Worm (Caenorhabditis elegans) whole organism, mixed stage, embryonic: ENCODE data around the gene R04B3.3.
A peak's percentile ranks its signal among the peaks of the same experiment; 100 is the strongest.

Source experiments
- bed-3 ChIP-seq: fragments of 200-800 bp; sonication (Bioruptor generic); optimal IDR thresholded peaks from 3 replicates; lab custom pipeline; 2018; ENCODE audit warnings: mild to moderate bottlenecking, missing genetic modification characterization, moderate library complexity, missing compliant biosample characterization
- blmp-1 ChIP-seq: fragments of 150-350 bp; optimal IDR thresholded peaks from 2 replicates; lab custom pipeline; 2014; ENCODE audit warnings: missing biosample characterization, missing genetic modification characterization
- ceh-39 ChIP-seq: fragments of 150-350 bp; optimal IDR thresholded peaks from 2 replicates; lab custom pipeline; 2014; ENCODE audit warnings: missing biosample characterization, missing genetic modification characterization
- ceh-43 ChIP-seq: fragments of 200-800 bp; sonication (Bioruptor generic); optimal IDR thresholded peaks from 2 replicates; lab custom pipeline; 2018; ENCODE audit warnings: mild to moderate bottlenecking, missing genetic modification characterization, moderate library complexity, missing compliant biosample characterization
- ceh-83 ChIP-seq: fragments of 200-800 bp; sonication (Bioruptor generic); optimal IDR thresholded peaks from 2 replicates; lab custom pipeline; 2018; ENCODE audit warnings: mild to moderate bottlenecking, missing genetic modification characterization, missing compliant biosample characterization
- ces-1 ChIP-seq: fragments of 150-350 bp; optimal IDR thresholded peaks from 2 replicates; lab custom pipeline; 2014; ENCODE audit warnings: missing biosample characterization, missing genetic modification reagents, missing genetic modification characterization
- cnd-1 ChIP-seq: fragments of 200-800 bp; sonication (Bioruptor generic); optimal IDR thresholded peaks from 2 replicates; lab custom pipeline; 2018; ENCODE audit warnings: mild to moderate bottlenecking, missing genetic modification characterization, missing compliant biosample characterization
- drap-1 ChIP-seq: fragments of 200-800 bp; sonication (Bioruptor generic); optimal IDR thresholded peaks from 3 replicates; lab custom pipeline; 2018; ENCODE audit warnings: mild to moderate bottlenecking, missing genetic modification characterization, missing compliant biosample characterization
- elt-1 ChIP-seq: sonication (generic microtip); optimal IDR thresholded peaks from 2 replicates; lab custom pipeline; 2017; ENCODE audit warnings: missing genetic modification characterization, mild to moderate bottlenecking, missing compliant biosample characterization, antibody characterized with exemption, moderate library complexity, borderline replicate concordance; ENCODE audit not compliant: insufficient read depth
- elt-3 ChIP-seq: fragments of 150-350 bp; optimal IDR thresholded peaks from 2 replicates; lab custom pipeline; 2014; ENCODE audit warnings: missing biosample characterization, missing genetic modification characterization
- flh-1 ChIP-seq: fragments of 200-800 bp; sonication (Bioruptor generic); optimal IDR thresholded peaks from 2 replicates; lab custom pipeline; 2018; ENCODE audit warnings: mild to moderate bottlenecking, missing genetic modification characterization, moderate library complexity, missing compliant biosample characterization
- ham-2 ChIP-seq: fragments of 200-800 bp; sonication (Bioruptor generic); optimal IDR thresholded peaks from 2 replicates; lab custom pipeline; 2018; ENCODE audit warnings: mild to moderate bottlenecking, missing genetic modification characterization, missing compliant biosample characterization
- lin-13 ChIP-seq: fragments of 150-350 bp; optimal IDR thresholded peaks from 2 replicates; lab custom pipeline; 2014; ENCODE audit warnings: missing biosample characterization, missing genetic modification characterization
- lin-32 ChIP-seq: fragments of 200-800 bp; sonication (Bioruptor generic); optimal IDR thresholded peaks from 2 replicates; lab custom pipeline; 2018; ENCODE audit warnings: mild to moderate bottlenecking, missing genetic modification characterization, missing compliant biosample characterization
- mep-1 ChIP-seq: fragments of 150-350 bp; optimal IDR thresholded peaks from 2 replicates; lab custom pipeline; 2017; ENCODE audit warnings: missing biosample characterization, missing genetic modification reagents, missing genetic modification characterization, inconsistent platforms
- mls-2 ChIP-seq: sonication (generic microtip); optimal IDR thresholded peaks from 2 replicates; lab custom pipeline; 2016; ENCODE audit warnings: mild to moderate bottlenecking, missing genetic modification characterization, moderate library complexity, missing compliant biosample characterization
- nhr-12 ChIP-seq: fragments of 150-350 bp; optimal IDR thresholded peaks from 2 replicates; lab custom pipeline; 2014; ENCODE audit warnings: missing biosample characterization, missing genetic modification characterization
- nhr-237 ChIP-seq: fragments of 150-350 bp; optimal IDR thresholded peaks from 2 replicates; lab custom pipeline; 2014; ENCODE audit warnings: missing biosample characterization, missing genetic modification characterization
- nhr-28 ChIP-seq: fragments of 150-350 bp; optimal IDR thresholded peaks from 2 replicates; lab custom pipeline; 2014; ENCODE audit warnings: missing biosample characterization, missing genetic modification characterization
- nhr-76 ChIP-seq: sonication (generic microtip); optimal IDR thresholded peaks from 2 replicates; lab custom pipeline; 2017; ENCODE audit warnings: missing biosample characterization, missing genetic modification characterization
- pha-4 ChIP-seq: fragments of 150-350 bp; optimal IDR thresholded peaks from 2 replicates; lab custom pipeline; 2018; ENCODE audit warnings: missing biosample characterization, missing genetic modification reagents, missing genetic modification characterization
- sem-2 ChIP-seq: fragments of 200-800 bp; sonication (Bioruptor generic); optimal IDR thresholded peaks from 2 replicates; lab custom pipeline; 2018; ENCODE audit warnings: mild to moderate bottlenecking, missing genetic modification characterization, missing compliant biosample characterization
- snpc-4 ChIP-seq: fragments of 150-350 bp; optimal IDR thresholded peaks from 2 replicates; lab custom pipeline; 2014; ENCODE audit warnings: missing biosample characterization, missing genetic modification characterization
- tbx-8 ChIP-seq: fragments of 200-800 bp; sonication (Bioruptor generic); optimal IDR thresholded peaks from 2 replicates; lab custom pipeline; 2018; ENCODE audit warnings: mild to moderate bottlenecking, missing genetic modification characterization, moderate library complexity, missing compliant biosample characterization
- unc-120 ChIP-seq: sonication (generic microtip); optimal IDR thresholded peaks from 2 replicates; lab custom pipeline; 2017; ENCODE audit warnings: missing genetic modification characterization, missing compliant biosample characterization; ENCODE audit not compliant: poor library complexity, severe bottlenecking
- unc-39 ChIP-seq: fragments of 150-350 bp; optimal IDR thresholded peaks from 2 replicates; lab custom pipeline; 2014; ENCODE audit warnings: missing biosample characterization, missing genetic modification characterization
- unc-62 ChIP-seq: fragments of 150-350 bp; optimal IDR thresholded peaks from 2 replicates; lab custom pipeline; 2014; ENCODE audit warnings: missing biosample characterization, missing genetic modification reagents, missing genetic modification characterization
- zip-8 ChIP-seq: fragments of 150-350 bp; optimal IDR thresholded peaks from 2 replicates; lab custom pipeline; 2014; ENCODE audit warnings: missing biosample characterization, missing genetic modification characterization
- ztf-11 ChIP-seq: fragments of 150-350 bp; optimal IDR thresholded peaks from 2 replicates; lab custom pipeline; 2014; ENCODE audit warnings: missing biosample characterization, missing genetic modification characterization

R04B3.3 gene

DNA sequence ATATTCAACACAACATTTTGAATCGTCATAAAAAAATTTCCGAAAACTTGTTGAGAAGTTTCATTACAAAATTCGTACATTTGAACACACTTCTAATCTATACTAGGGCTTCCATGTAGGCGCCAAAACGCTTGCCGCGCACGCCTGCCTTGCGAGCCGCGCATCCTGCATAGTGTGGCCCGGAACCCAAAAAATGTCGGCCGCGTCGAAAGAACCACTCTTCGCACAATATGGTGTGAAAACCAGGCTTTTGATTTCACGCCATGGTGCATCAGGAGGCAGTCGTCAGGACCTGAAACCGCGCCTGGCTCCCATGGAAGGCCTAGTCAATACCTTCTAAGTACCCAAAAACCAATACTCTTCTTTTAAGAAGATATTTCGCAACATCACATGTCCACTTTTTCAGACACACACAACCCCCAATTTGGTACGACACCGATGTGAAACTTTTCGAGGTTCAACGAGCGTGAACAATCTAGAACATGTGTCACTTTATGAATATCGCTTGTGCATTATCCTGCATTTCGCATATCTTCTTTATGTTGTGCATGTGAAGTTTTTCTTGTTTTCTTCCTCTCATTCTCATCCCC is 17.9 kb upstream of the R04B3.3 start:
- no peak for TF ChIP-seq ceh-43 (GFP tag; lab: Kevin White, UChicago)
- no peak for TF ChIP-seq elt-3 (tag; lab: Kevin White, UChicago)
- TF ChIP-seq sem-2 (GFP tag; lab: Kevin White, UChicago), result no peak
- no peak for TF ChIP-seq ztf-11 (tag; lab: Kevin White, UChicago)
- TF ChIP-seq nhr-237 (tag; lab: Kevin White, UChicago), result no peak
- TF ChIP-seq unc-120 (tag; lab: Kevin White, UChicago), result no peak
- TF ChIP-seq cnd-1 (tag; lab: Kevin White, UChicago), result no peak
- TF ChIP-seq ceh-39 (tag; lab: Kevin White, UChicago), result no peak
- TF ChIP-seq tbx-8 (GFP tag; lab: Kevin White, UChicago), result no peak
- TF ChIP-seq mep-1 (tag; lab: Kevin White, UChicago), result no peak
- no peak for TF ChIP-seq mls-2 (tag; lab: Kevin White, UChicago)
- no peak for TF ChIP-seq ces-1 (GFP tag; lab: Kevin White, UChicago)
- TF ChIP-seq ceh-83 (GFP tag; lab: Kevin White, UChicago), result no peak
- no peak for TF ChIP-seq nhr-28 (tag; lab: Kevin White, UChicago)
- TF ChIP-seq bed-3 (GFP tag; lab: Kevin White, UChicago), result no peak
- no peak for TF ChIP-seq flh-1
- no peak for TF ChIP-seq drap-1 (GFP tag; lab: Kevin White, UChicago)
- TF ChIP-seq nhr-76 (tag; lab: Kevin White, UChicago), result no peak
- TF ChIP-seq lin-32 (GFP tag; lab: Kevin White, UChicago), result no peak
- no peak for TF ChIP-seq blmp-1

DNA sequence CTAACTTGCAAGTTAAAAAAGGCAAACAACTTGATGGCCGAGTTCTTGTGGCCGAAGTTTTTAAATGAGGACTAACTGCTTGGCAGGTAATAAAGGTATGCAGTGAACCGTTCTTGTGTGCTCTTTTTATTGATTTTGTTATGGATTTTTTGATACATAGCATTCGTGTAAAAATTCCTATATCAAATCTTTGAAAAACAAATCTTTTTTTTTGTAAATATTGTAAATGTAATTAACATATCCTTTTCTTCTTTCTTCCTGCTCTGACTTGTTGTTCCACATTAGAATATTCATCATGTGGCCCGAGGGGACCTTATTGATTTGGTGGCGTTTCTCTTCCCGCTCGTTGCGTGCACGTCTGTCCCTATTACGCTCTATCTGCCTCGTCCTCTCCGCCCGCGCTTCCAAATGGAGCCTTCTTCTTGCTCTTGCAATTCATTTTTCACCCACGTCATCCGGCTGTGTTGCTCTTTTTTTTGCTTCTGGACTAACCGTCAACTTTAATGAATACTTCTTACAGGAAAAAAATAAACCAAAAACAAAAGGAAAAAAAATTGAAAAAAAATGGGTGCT is 12.8 kb upstream of the R04B3.3 start, which contains the start of gene hid-1:
Gene hid-1, plus strand, starts transcription at position 523 of the 573 bp plus-strand sequence.
- TF ChIP-seq ces-1 (GFP tag; lab: Kevin White, UChicago), result peak; percentile 74
- TF ChIP-seq lin-13, result no peak
- TF ChIP-seq, all 35 proteins: peak for 1

DNA sequence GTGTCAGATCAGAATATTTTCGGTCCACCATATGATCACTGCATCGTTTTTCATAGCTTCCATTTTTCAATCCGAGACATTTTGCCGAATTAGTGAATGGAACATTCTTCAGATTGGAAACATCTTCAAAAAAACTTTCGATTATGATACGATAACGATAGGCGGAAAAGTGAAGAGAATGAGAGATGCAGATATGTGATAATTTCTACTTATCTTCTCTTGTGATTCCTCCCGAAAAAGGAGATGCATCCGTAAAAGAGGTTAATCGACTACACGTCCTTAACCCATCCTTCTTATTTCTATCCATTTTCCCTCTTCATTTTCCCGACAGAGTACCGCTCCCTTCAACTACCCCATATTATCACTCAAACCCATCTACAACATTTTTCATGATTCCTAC is 7.3 kb upstream of the R04B3.3 start, which contains the start of gene K02E10.4:
Gene K02E10.4, plus strand, starts transcription at position 186 of the 400 bp plus-strand sequence.
- TF ChIP-seq elt-1 (tag; lab: Kevin White, UChicago), result peak; percentile 53
- TF ChIP-seq snpc-4 (tag; lab: Kevin White, UChicago), result no peak

- TF ChIP-seq pha-4 (peak; percentile 63), unc-62 (GFP tag; lab: Kevin White, UChicago) (no peak)
Observed at ce11 chrX:2482622-2483021, 6.8 kb upstream of the R04B3.3 start, which contains the start of gene K02E10.6. Gene K02E10.6, minus strand, starts transcription at chrX:2482770.

DNA sequence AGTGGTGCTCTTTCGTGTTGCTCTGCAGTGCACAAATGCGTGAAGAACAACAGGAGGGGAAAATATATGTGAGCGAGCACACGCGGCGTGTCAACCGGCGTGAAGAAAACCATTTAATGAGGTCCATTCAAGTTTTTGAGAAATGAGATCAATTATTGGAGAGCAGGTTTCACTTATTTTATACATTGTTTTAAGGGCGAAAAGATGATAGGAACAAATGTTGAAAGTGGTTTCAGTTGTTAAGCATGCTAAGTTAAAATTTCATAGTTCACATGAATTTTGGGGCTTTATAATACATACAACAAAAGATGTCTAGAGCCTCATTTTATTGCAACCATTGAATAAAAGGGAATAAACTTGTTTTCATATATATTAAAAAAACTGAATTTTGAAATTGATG is 3.0 kb upstream of the R04B3.3 start, which contains the start of gene K02E10.5:
Gene K02E10.5, minus strand, starts transcription at position 101 of the 400 bp plus-strand sequence.
- TF ChIP-seq zip-8 (no peak), mep-1 (tag; lab: Kevin White, UChicago) (no peak), ceh-43 (GFP tag; lab: Kevin White, UChicago) (no peak), ham-2 (GFP tag; lab: Kevin White, UChicago) (no peak)
- TF ChIP-seq, all 35 proteins: peak for 0

- TF ChIP-seq pha-4 (no peak), sem-2 (GFP tag; lab: Kevin White, UChicago) (no peak), lin-13 (no peak), unc-39 (tag; lab: Kevin White, UChicago) (no peak), drap-1 (GFP tag; lab: Kevin White, UChicago) (no peak), nhr-12 (tag; lab: Kevin White, UChicago) (no peak), ceh-43 (GFP tag; lab: Kevin White, UChicago) (no peak), lin-32 (GFP tag; lab: Kevin White, UChicago) (peak; percentile 51), ceh-83 (GFP tag; lab: Kevin White, UChicago) (no peak)
Observed at ce11 chrX:2473618-2474017, 2.2 kb downstream of the R04B3.3 start, which contains the start of gene R04B3.2. Gene R04B3.2, minus strand, starts transcription at chrX:2473718.
